Worm (Caenorhabditis elegans) whole organism, L4 larva: Measurements from ENCODE around the gene snpc-1.2.
A peak's percentile ranks its signal among the peaks of the same experiment; 100 is the strongest.

ENCODE experiments used
- F26F4.8 ChIP-seq: fragments of 200-800 bp; sonication (Bioruptor generic); conservative IDR thresholded peaks from 2 replicates; pipeline ENCODE4 v1.3.6; 2022; ENCODE audit warnings: missing genetic modification characterization, missing compliant biosample characterization
- T20F7.1 ChIP-seq: fragments of 200-800 bp; sonication (Bioruptor generic); optimal IDR thresholded peaks from 2 replicates; lab custom pipeline; 2018; ENCODE audit warnings: mild to moderate bottlenecking, missing genetic modification characterization, missing compliant biosample characterization
- T26A8.4 ChIP-seq: fragments of 200-800 bp; sonication (Bioruptor generic); IDR thresholded peaks from 2 replicates; pipeline ENCODE4 v1.3.6; 2022; ENCODE audit warnings: missing genetic modification characterization, missing compliant biosample characterization
- Y105C5A.15 ChIP-seq: fragments of 200-800 bp; sonication (Bioruptor generic); IDR thresholded peaks from 2 replicates; pipeline ENCODE4 v1.3.6; 2022; ENCODE audit warnings: missing genetic modification characterization, missing compliant biosample characterization
- aha-1 ChIP-seq: fragments of 150-350 bp; peaks from one replicate; lab custom pipeline; 2014; ENCODE audit warnings: missing biosample characterization, missing genetic modification characterization
- ceh-20 ChIP-seq: fragments of 200-800 bp; sonication (Bioruptor generic); IDR thresholded peaks from 2 replicates; pipeline ENCODE4 v1.3.6; 2022; ENCODE audit warnings: missing genetic modification reagents, missing genetic modification characterization, missing compliant biosample characterization
- ceh-82 ChIP-seq: sonication (generic microtip); optimal IDR thresholded peaks from 2 replicates; lab custom pipeline; 2017; ENCODE audit warnings: missing biosample characterization, missing genetic modification characterization
- ces-1 ChIP-seq: fragments of 150-350 bp; sonication (generic microtip); optimal IDR thresholded peaks from 4 replicates; lab custom pipeline; 2014; ENCODE audit warnings: missing biosample characterization, missing genetic modification reagents, missing genetic modification characterization
- cey-2 ChIP-seq: sonication (generic microtip); optimal IDR thresholded peaks from 3 replicates; lab custom pipeline; 2017; ENCODE audit warnings: missing genetic modification characterization, mild to moderate bottlenecking, missing compliant biosample characterization, antibody characterized with exemption, borderline replicate concordance; ENCODE audit not compliant: insufficient read depth
- ctbp-1 ChIP-seq: fragments of 200-800 bp; sonication (Bioruptor generic); IDR thresholded peaks from 2 replicates; pipeline ENCODE4 v1.3.6; 2022; ENCODE audit warnings: missing genetic modification reagents, missing genetic modification characterization, missing compliant biosample characterization
- daf-8 ChIP-seq: fragments of 200-800 bp; sonication (Bioruptor generic); IDR thresholded peaks from 2 replicates; pipeline ENCODE4 v1.3.6; 2022; ENCODE audit warnings: missing genetic modification characterization, missing compliant biosample characterization
- dmd-8 ChIP-seq: fragments of 200-800 bp; sonication (Bioruptor generic); IDR thresholded peaks from 2 replicates; pipeline ENCODE4 v1.3.6; 2022; ENCODE audit warnings: missing genetic modification characterization, missing compliant biosample characterization
- duxl-1 ChIP-seq: sonication (generic microtip); optimal IDR thresholded peaks from 2 replicates; lab custom pipeline; 2016; ENCODE audit warnings: mild to moderate bottlenecking, missing genetic modification characterization, moderate library complexity, missing compliant biosample characterization; ENCODE audit not compliant: poor library complexity
- hif-1 ChIP-seq, 2 experiments: sonication (generic microtip); optimal IDR thresholded peaks; 2 replicates each; lab custom pipeline; 2016 to 2017; ENCODE audit warnings: missing compliant biosample characterization in 2 of 2, missing genetic modification characterization in 2 of 2, missing genetic modification reagents in 2 of 2, missing genotype in 2 of 2, mild to moderate bottlenecking in 1 of 2
- lin-1 ChIP-seq: fragments of 200-800 bp; sonication (Bioruptor generic); IDR thresholded peaks from 2 replicates; pipeline ENCODE4 v1.3.6; 2022; ENCODE audit warnings: missing genetic modification reagents, missing genetic modification characterization, missing compliant biosample characterization
- lin-15B ChIP-seq: fragments of 150-350 bp; sonication (generic microtip); optimal IDR thresholded peaks from 3 replicates; lab custom pipeline; 2014; ENCODE audit warnings: missing biosample characterization, missing genetic modification characterization
- madf-9 ChIP-seq: fragments of 200-800 bp; sonication (Bioruptor generic); conservative IDR thresholded peaks from 2 replicates; pipeline ENCODE4 v1.3.6; 2022; ENCODE audit warnings: missing genetic modification reagents, missing genetic modification characterization, missing compliant biosample characterization
- mdt-29 ChIP-seq: fragments of 200-800 bp; sonication (Bioruptor generic); IDR thresholded peaks from 2 replicates; pipeline ENCODE4 v1.3.6; 2022; ENCODE audit warnings: missing genetic modification reagents, missing genetic modification characterization, missing compliant biosample characterization
- mxl-3 ChIP-seq: fragments of 200-800 bp; sonication (Bioruptor generic); optimal IDR thresholded peaks from 2 replicates; lab custom pipeline; 2018; ENCODE audit warnings: mild to moderate bottlenecking, missing genetic modification characterization, missing compliant biosample characterization
- nhr-10 ChIP-seq: fragments of 150-350 bp; optimal IDR thresholded peaks from 2 replicates; lab custom pipeline; 2014; ENCODE audit warnings: missing biosample characterization, missing genetic modification characterization
- nhr-11 ChIP-seq: fragments of 150-350 bp; optimal IDR thresholded peaks from 2 replicates; lab custom pipeline; 2014; ENCODE audit warnings: missing biosample characterization, missing genetic modification characterization
- nhr-237 ChIP-seq: sonication (generic microtip); optimal IDR thresholded peaks from 2 replicates; lab custom pipeline; 2017; ENCODE audit warnings: missing biosample characterization, missing genetic modification characterization
- nhr-28 ChIP-seq: fragments of 150-350 bp; optimal IDR thresholded peaks from 2 replicates; lab custom pipeline; 2014; ENCODE audit warnings: missing biosample characterization, missing genetic modification characterization
- php-3 ChIP-seq: fragments of 200-800 bp; sonication (Bioruptor generic); IDR thresholded peaks from 2 replicates; pipeline ENCODE4 v1.3.6; 2022; ENCODE audit warnings: missing genetic modification reagents, missing genetic modification characterization, missing compliant biosample characterization
- pqm-1 ChIP-seq: sonication (generic microtip); optimal IDR thresholded peaks from 2 replicates; lab custom pipeline; 2017; ENCODE audit warnings: missing biosample characterization, missing genetic modification characterization
- set-16 ChIP-seq: fragments of 200-800 bp; sonication (Bioruptor generic); IDR thresholded peaks from 2 replicates; pipeline ENCODE4 v1.3.6; 2022; ENCODE audit warnings: missing genetic modification reagents, missing genetic modification characterization, missing compliant biosample characterization
- skn-1 ChIP-seq: fragments of 150-350 bp; optimal IDR thresholded peaks from 2 replicates; lab custom pipeline; 2014; ENCODE audit warnings: missing biosample characterization, missing genetic modification characterization
- snpc-1.2 ChIP-seq: fragments of 200-800 bp; sonication (Bioruptor generic); IDR thresholded peaks from 2 replicates; pipeline ENCODE4 v1.3.6; 2022; ENCODE audit warnings: missing genetic modification reagents, missing genetic modification characterization, missing compliant biosample characterization
- spr-1 ChIP-seq: sonication (generic microtip); optimal IDR thresholded peaks from 2 replicates; lab custom pipeline; 2016; ENCODE audit warnings: mild to moderate bottlenecking, missing genetic modification characterization, missing compliant biosample characterization
- unc-62 ChIP-seq, 3 experiments: fragments of 150-350 bp in 1 of 3; sonication (generic microtip); optimal IDR thresholded peaks in 2 of 3; peaks in 1 of 3; 1 replicate in 1 of 3; 2 replicates in 2 of 3; lab custom pipeline; 2014 to 2017; ENCODE audit warnings: missing biosample characterization in 3 of 3, missing genetic modification characterization in 3 of 3, missing genetic modification reagents in 3 of 3, missing genotype in 1 of 3
- vab-7 ChIP-seq: fragments of 200-800 bp; sonication (Bioruptor generic); IDR thresholded peaks from 2 replicates; pipeline ENCODE4 v1.3.6; 2022; ENCODE audit warnings: missing genetic modification reagents, missing genetic modification characterization, missing compliant biosample characterization
- zag-1 ChIP-seq: fragments of 150-350 bp; optimal IDR thresholded peaks from 2 replicates; lab custom pipeline; 2014; ENCODE audit warnings: missing biosample characterization, missing genetic modification characterization
- zip-2 ChIP-seq: fragments of 150-350 bp; optimal IDR thresholded peaks from 2 replicates; lab custom pipeline; 2014; ENCODE audit warnings: missing biosample characterization, missing genetic modification characterization

snpc-1.2 gene

DNA sequence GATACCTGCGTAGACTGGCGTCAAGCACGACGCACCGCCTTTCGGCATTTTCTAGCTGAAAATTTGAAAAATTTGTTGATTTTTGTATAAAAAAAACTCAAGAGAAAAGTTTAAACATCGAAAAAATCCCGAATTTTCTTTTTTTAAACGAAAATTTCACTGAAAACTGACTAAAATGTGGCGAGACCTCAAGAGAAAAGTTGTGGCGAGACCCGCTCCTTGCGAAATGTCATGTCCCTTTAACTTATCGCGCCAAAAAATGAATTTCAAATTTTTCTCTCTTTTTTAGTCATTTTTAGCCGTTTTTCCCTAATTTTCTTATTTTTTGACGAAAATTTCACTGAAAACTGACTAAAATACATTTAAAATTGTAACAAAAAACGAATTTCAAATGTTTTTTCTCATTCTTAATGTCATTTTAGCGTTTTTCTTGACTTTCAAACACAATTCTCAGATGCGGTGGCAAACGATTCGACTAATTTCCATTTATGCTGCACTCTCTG lies at the start of gene snpc-1.2, which contains the start of gene Y39E4B.5:
TSS of gene snpc-1.2 (minus strand) at position 78 of the 503 bp plus-strand sequence.
TSS of gene Y39E4B.5 (plus strand) at position 453 of the 503 bp plus-strand sequence.
- TF ChIP-seq T26A8.4 (GFP tag; lab: Robert Waterston, UW) (no peak), skn-1 (tag; lab: Kevin White, UChicago) (no peak), dmd-8 (GFP tag; lab: Robert Waterston, UW) (no peak), spr-1 (no peak), madf-9 (GFP tag; lab: Robert Waterston, UW) (no peak), lin-1 (no peak), nhr-11 (tag; lab: Kevin White, UChicago) (no peak), aha-1 (tag; lab: Kevin White, UChicago) (peak; percentile 65)

DNA sequence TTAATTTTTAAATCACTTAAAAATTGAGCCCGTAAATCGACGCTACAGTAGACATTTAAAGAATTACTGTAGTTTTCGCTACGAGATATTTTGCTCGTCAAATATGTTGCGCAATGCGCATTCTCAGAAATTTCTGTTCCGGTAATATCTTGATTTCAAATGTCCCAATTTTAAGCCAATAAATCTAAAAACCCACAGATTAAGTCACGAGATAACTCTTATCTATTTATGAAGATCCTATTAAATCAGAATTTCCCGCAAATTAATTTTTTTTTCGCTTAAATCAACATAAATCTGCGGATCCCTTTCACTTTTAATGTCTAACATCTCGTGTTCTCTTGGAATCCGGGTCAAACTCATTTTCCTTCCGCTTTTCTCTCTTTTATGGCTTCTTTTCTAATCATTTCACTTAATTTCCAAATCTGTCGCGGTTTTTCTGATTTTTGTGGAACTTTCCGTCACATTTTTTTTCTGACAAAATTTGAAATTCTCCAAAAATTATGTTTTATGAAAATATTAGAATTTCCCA lies 47.2 kb upstream of the snpc-1.2 start:
- no peak for TF ChIP-seq ces-1 (GFP tag; lab: Kevin White, UChicago)
- TF ChIP-seq lin-15B (tag; lab: Kevin White, UChicago): no peak
- no peak for TF ChIP-seq Y105C5A.15 (GFP tag; lab: Robert Waterston, UW)

DNA sequence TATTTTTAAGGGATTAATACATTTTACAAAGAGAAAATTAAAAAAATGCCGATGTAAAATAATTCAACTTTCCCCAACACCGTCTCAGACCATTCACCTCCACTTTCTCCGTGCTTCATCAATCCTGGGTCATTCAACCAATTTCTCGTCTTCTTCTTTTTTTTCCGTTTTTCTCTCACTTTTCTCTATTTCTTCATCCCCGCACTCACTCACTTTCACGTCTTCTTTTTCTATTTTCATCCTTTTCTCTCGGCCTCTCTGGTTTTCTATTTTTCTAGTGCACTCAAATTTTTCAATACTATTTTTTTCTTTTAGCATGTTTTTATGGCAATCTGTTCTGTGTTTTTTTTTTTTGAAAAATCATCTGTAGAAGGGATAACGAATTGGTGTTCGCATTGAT lies 46.3 kb upstream of the snpc-1.2 start:
- no peak for TF ChIP-seq pqm-1 (tag; lab: Kevin White, UChicago)
- TF ChIP-seq ces-1 (GFP tag; lab: Kevin White, UChicago): no peak
- no peak for TF ChIP-seq php-3 (GFP tag; lab: Robert Waterston, UW)
- no peak for TF ChIP-seq cey-2 (tag; lab: Kevin White, UChicago)
- TF ChIP-seq daf-8 (GFP tag; lab: Robert Waterston, UW): no peak
- no peak for TF ChIP-seq Y105C5A.15 (GFP tag; lab: Robert Waterston, UW)
- TF ChIP-seq ceh-82: no peak

DNA sequence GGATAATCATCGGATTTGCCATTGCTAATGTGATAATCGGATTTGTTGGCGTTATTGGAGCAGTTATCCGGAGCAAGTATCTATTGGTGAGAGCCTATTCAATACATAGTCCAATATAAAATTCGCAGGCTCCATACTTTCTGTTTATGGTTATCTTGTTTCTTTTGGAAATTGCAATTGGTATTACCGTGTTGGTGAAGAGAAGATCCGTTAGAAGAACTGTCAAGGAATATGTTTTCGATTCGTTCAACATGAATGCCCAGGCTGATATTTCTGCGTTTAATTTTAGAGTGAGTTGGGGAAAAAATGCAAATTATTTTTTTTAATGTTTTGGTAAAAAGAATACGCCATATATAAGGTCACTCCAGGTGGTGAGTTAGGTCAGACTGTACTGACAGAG lies 43.8 kb upstream of the snpc-1.2 start:
- TF ChIP-seq unc-62 (GFP tag; optimal IDR thresholded peaks at IDR 0.05 in 1 of 2; lab: Kevin White, UChicago) (peak in 1 of 2 experiments; percentile 92), unc-62 (tag; optimal IDR thresholded peaks at IDR 0.05; lab: Kevin White, UChicago) (no peak), hif-1 (tag; optimal IDR thresholded peaks at IDR 0.05; lab: Kevin White, UChicago) (no peak)

DNA sequence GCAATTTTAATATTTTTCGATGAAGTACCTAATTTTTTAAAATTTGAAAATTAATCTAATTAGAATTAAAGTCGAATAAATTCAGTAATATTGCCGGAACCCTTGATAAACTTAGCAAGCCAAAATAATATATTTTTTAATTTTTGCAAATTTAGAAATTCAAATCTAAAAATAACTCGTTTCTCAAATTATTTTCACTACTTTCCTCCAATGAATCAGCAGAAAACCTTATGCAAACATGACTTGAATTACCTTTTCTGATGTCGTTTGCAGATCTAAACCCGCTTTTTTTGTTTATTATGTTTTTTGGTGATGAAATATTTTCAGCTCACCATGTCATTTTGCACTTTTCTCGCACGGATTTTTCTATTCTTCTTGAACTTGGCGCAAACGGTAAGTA lies 43.0 kb upstream of the snpc-1.2 start, which contains the start of gene tsp-3:
TSS of gene tsp-3 (plus strand) at position 301 of the 400 bp plus-strand sequence.
- TF ChIP-seq set-16 (GFP tag; lab: Robert Waterston, UW) (no peak), duxl-1 (tag; lab: Kevin White, UChicago) (no peak), nhr-28 (no peak), zip-2 (tag; lab: Kevin White, UChicago) (no peak)
- TF ChIP-seq, all 104 proteins: peak for 0

DNA sequence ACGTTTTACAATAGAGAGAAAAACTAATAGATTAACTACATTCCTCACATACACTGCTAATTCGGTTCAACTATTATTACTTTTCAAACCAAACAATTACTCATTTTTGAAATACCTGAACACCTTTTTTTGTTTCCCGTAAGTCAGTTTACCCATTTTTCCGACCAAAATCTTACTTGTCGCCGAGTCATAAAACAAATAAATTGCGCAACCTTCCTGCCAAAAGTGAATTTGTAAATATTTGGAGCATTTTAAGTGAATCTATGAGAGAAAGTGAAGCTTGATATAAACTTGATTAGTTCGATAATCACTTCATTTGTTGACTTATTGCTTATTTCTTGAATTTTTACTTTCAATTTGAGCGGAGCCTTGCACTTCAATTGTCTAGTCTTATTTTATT lies 39.6 kb upstream of the snpc-1.2 start:
- TF ChIP-seq vab-7 (GFP tag; lab: Robert Waterston, UW) (no peak), nhr-237 (tag; lab: Kevin White, UChicago) (no peak), unc-62 (GFP tag; optimal IDR thresholded peaks at IDR 0.05 in 1 of 2; lab: Kevin White, UChicago) (no peak), unc-62 (tag; optimal IDR thresholded peaks at IDR 0.05; lab: Kevin White, UChicago) (no peak), snpc-1.2 (GFP tag; lab: Robert Waterston, UW) (no peak), ctbp-1 (GFP tag; lab: Robert Waterston, UW) (no peak), php-3 (GFP tag; lab: Robert Waterston, UW) (no peak), mdt-29 (no peak), mxl-3 (GFP tag; lab: Kevin White, UChicago) (no peak), F26F4.8 (no peak), nhr-10 (no peak), zag-1 (no peak), ceh-20 (GFP tag; lab: Robert Waterston, UW) (no peak), dmd-8 (GFP tag; lab: Robert Waterston, UW) (no peak), aha-1 (tag; lab: Kevin White, UChicago) (no peak), T20F7.1 (no peak)
